Fruit fly (Drosophila melanogaster) whole organism, embryonic: ENCODE results near the gene Tg.

Experiments used
- Atf6 ChIP-seq: fragments of 200-800 bp; sonication (Bioruptor generic); IDR thresholded peaks from 2 replicates; pipeline ENCODE4 v1.3.6; 2022; ENCODE audit warnings: missing biosample characterization, missing genetic modification characterization
- Bdp1 ChIP-seq: fragments of 200-800 bp; sonication (Bioruptor generic); optimal IDR thresholded peaks from 3 replicates; lab custom pipeline; 2016; ENCODE audit warnings: missing biosample characterization, missing genetic modification characterization
- Bteb2 ChIP-seq: fragments of 200-800 bp; sonication (Bioruptor generic); optimal IDR thresholded peaks from 2 replicates; lab custom pipeline; 2016; ENCODE audit warnings: missing biosample characterization, missing genetic modification characterization
- C15 ChIP-seq: fragments of 200-800 bp; sonication (Bioruptor generic); IDR thresholded peaks from 3 replicates; pipeline ENCODE4 v1.3.6; 2022; ENCODE audit warnings: missing biosample characterization, missing genetic modification characterization
- CG10209 ChIP-seq: fragments of 200-800 bp; sonication (Bioruptor generic); optimal IDR thresholded peaks from 3 replicates; lab custom pipeline; 2017; ENCODE audit warnings: missing biosample characterization, mild to moderate bottlenecking, missing genetic modification characterization, missing genetic modification reagents
- CG10321 ChIP-seq: fragments of 200-800 bp; sonication (Bioruptor generic); IDR thresholded peaks from 2 replicates; pipeline ENCODE4 v1.3.6; 2022; ENCODE audit warnings: missing biosample characterization, missing genetic modification characterization
- CG12299 ChIP-seq: fragments of 200-800 bp; sonication (Bioruptor generic); optimal IDR thresholded peaks from 2 replicates; lab custom pipeline; 2018; ENCODE audit warnings: missing biosample characterization, mild to moderate bottlenecking, missing genetic modification characterization
- CG12391 ChIP-seq: fragments of 200-800 bp; sonication (Bioruptor generic); optimal IDR thresholded peaks from 3 replicates; lab custom pipeline; 2018; ENCODE audit warnings: missing biosample characterization, mild to moderate bottlenecking, missing genetic modification characterization, moderate library complexity
- CG12744 ChIP-seq: fragments of 200-800 bp; sonication (Bioruptor generic); optimal IDR thresholded peaks from 2 replicates; lab custom pipeline; 2016; ENCODE audit warnings: missing biosample characterization, missing genetic modification characterization
- CG13287 ChIP-seq: fragments of 200-800 bp; sonication (Bioruptor generic); IDR thresholded peaks from 2 replicates; pipeline ENCODE4 v1.3.6; 2022; ENCODE audit warnings: missing biosample characterization, missing genetic modification characterization; ENCODE audit not compliant: partially characterized antibody
- CG13624 ChIP-seq: fragments of 200-800 bp; sonication (Bioruptor generic); optimal IDR thresholded peaks from 2 replicates; lab custom pipeline; 2016; ENCODE audit warnings: missing biosample characterization, missing genetic modification characterization
- CG15269 ChIP-seq: fragments of 200-800 bp; sonication (Bioruptor generic); optimal IDR thresholded peaks from 2 replicates; lab custom pipeline; 2018; ENCODE audit warnings: missing biosample characterization, mild to moderate bottlenecking, missing genetic modification characterization, moderate library complexity
- CG15601 ChIP-seq: fragments of 200-800 bp; sonication (Bioruptor generic); optimal IDR thresholded peaks from 3 replicates; lab custom pipeline; 2019; ENCODE audit warnings: missing biosample characterization, mild to moderate bottlenecking, missing genetic modification characterization, moderate library complexity
- CG16815 ChIP-seq: fragments of 200-800 bp; sonication (Bioruptor generic); optimal IDR thresholded peaks from 3 replicates; lab custom pipeline; 2017; ENCODE audit warnings: missing biosample characterization, mild to moderate bottlenecking, missing genetic modification characterization
- CG17328 ChIP-seq: fragments of 200-800 bp; sonication (Bioruptor generic); IDR thresholded peaks from 2 replicates; pipeline ENCODE4 v1.3.6; 2022; ENCODE audit warnings: missing biosample characterization, missing genetic modification characterization
- CG17829 ChIP-seq: fragments of 200-800 bp; optimal IDR thresholded peaks from 2 replicates; lab custom pipeline; 2019; ENCODE audit warnings: missing biosample characterization, mild to moderate bottlenecking, missing genetic modification characterization, moderate library complexity
- CG18619 ChIP-seq: fragments of 200-800 bp; sonication (Bioruptor generic); optimal IDR thresholded peaks from 3 replicates; lab custom pipeline; 2017; ENCODE audit warnings: missing biosample characterization, mild to moderate bottlenecking, missing genetic modification characterization
- CG3163 ChIP-seq: fragments of 200-800 bp; sonication (Bioruptor generic); optimal IDR thresholded peaks from 3 replicates; lab custom pipeline; 2016; ENCODE audit warnings: missing biosample characterization, missing genetic modification characterization
- CG34376 ChIP-seq: fragments of 200-800 bp; sonication (Bioruptor generic); optimal IDR thresholded peaks from 2 replicates; lab custom pipeline; 2018; ENCODE audit warnings: missing biosample characterization, mild to moderate bottlenecking, missing genetic modification characterization
- CG34422 ChIP-seq: fragments of 200-800 bp; sonication (Bioruptor generic); IDR thresholded peaks from 3 replicates; pipeline ENCODE4 v1.3.6; 2022; ENCODE audit warnings: missing biosample characterization, missing genetic modification characterization
- CG5180 ChIP-seq: fragments of 200-800 bp; sonication (Bioruptor generic); optimal IDR thresholded peaks from 3 replicates; lab custom pipeline; 2017; ENCODE audit warnings: missing biosample characterization, missing genetic modification characterization, mild to moderate bottlenecking, moderate library complexity, missing genetic modification reagents
- CG9437 ChIP-seq: fragments of 200-800 bp; sonication (Bioruptor generic); optimal IDR thresholded peaks from 2 replicates; lab custom pipeline; 2018; ENCODE audit warnings: missing biosample characterization, mild to moderate bottlenecking, missing genetic modification characterization
- CG9817 ChIP-seq: fragments of 200-800 bp; sonication (Bioruptor generic); optimal IDR thresholded peaks from 2 replicates; lab custom pipeline; 2018; ENCODE audit warnings: missing biosample characterization, mild to moderate bottlenecking, missing genetic modification characterization, moderate library complexity
- CrebB ChIP-seq: fragments of 200-800 bp; sonication (Bioruptor generic); optimal IDR thresholded peaks from 3 replicates; lab custom pipeline; 2018; ENCODE audit warnings: missing biosample characterization, mild to moderate bottlenecking, missing genetic modification characterization
- Dbx ChIP-seq: fragments of 200-800 bp; sonication (Bioruptor generic); IDR thresholded peaks from 3 replicates; pipeline ENCODE4 v1.3.6; 2022; ENCODE audit warnings: missing biosample characterization, missing genetic modification characterization
- Dp ChIP-seq: fragments of 200-800 bp; sonication (Bioruptor generic); optimal IDR thresholded peaks from 2 replicates; lab custom pipeline; 2018; ENCODE audit warnings: missing biosample characterization, mild to moderate bottlenecking, missing genetic modification characterization, moderate library complexity
- ERR ChIP-seq: fragments of 200-800 bp; sonication (Bioruptor generic); optimal IDR thresholded peaks from 2 replicates; lab custom pipeline; 2016; ENCODE audit warnings: missing biosample characterization, missing genetic modification characterization
- Eip74EF ChIP-seq, 2 experiments: fragments of 200-800 bp in 1 of 2; fragments of >200 bp in 1 of 2; sonication (Bioruptor generic) in 1 of 2; optimal IDR thresholded peaks; 2 replicates each; lab custom pipeline; 2017 to 2019; ENCODE audit warnings: missing biosample characterization in 2 of 2, missing genetic modification characterization in 2 of 2, mild to moderate bottlenecking in 1 of 2, moderate library complexity in 1 of 2
- HLH3B ChIP-seq: fragments of 200-800 bp; sonication (Bioruptor generic); IDR thresholded peaks from 2 replicates; pipeline ENCODE4 v1.3.6; 2022; ENCODE audit warnings: missing biosample characterization, missing genetic modification characterization
- Max ChIP-seq: fragments of 200-800 bp; sonication (Bioruptor generic); optimal IDR thresholded peaks from 2 replicates; lab custom pipeline; 2016; ENCODE audit warnings: missing biosample characterization, mild to moderate bottlenecking, missing genetic modification characterization
- NfI ChIP-seq: fragments of 200-800 bp; sonication (Bioruptor generic); optimal IDR thresholded peaks from 3 replicates; lab custom pipeline; 2018; ENCODE audit warnings: missing biosample characterization, mild to moderate bottlenecking, missing genetic modification characterization, moderate library complexity
- Tbp ChIP-seq: fragments of >200 bp; optimal IDR thresholded peaks from 2 replicates; lab custom pipeline; 2018; ENCODE audit warnings: missing biosample characterization, missing genetic modification characterization
- abd-A ChIP-seq: fragments of 200-800 bp; sonication (Bioruptor generic); optimal IDR thresholded peaks from 3 replicates; lab custom pipeline; 2019; ENCODE audit warnings: missing biosample characterization, mild to moderate bottlenecking, missing genetic modification characterization, moderate library complexity
- al ChIP-seq: fragments of 200-800 bp; sonication (Bioruptor generic); IDR thresholded peaks from 2 replicates; pipeline ENCODE4 v1.3.6; 2022; ENCODE audit warnings: missing biosample characterization, missing genetic modification characterization
- bigmax ChIP-seq: fragments of 200-800 bp; sonication (Bioruptor generic); optimal IDR thresholded peaks from 2 replicates; lab custom pipeline; 2018; ENCODE audit warnings: missing biosample characterization, mild to moderate bottlenecking, missing genetic modification characterization
- crc ChIP-seq: fragments of 200-800 bp; sonication (Bioruptor generic); optimal IDR thresholded peaks from 2 replicates; lab custom pipeline; 2016; ENCODE audit warnings: missing biosample characterization, missing genetic modification characterization
- da ChIP-seq: fragments of 200-800 bp; sonication (Bioruptor generic); optimal IDR thresholded peaks from 2 replicates; lab custom pipeline; 2016; ENCODE audit warnings: missing biosample characterization, missing genetic modification characterization
- dmrt11E ChIP-seq: fragments of 200-800 bp; sonication (Bioruptor generic); optimal IDR thresholded peaks from 3 replicates; lab custom pipeline; 2018; ENCODE audit warnings: missing biosample characterization, mild to moderate bottlenecking, missing genetic modification characterization, moderate library complexity
- hkb ChIP-seq, 2 experiments: fragments of 200-800 bp in 1 of 2; fragments of >200 bp in 1 of 2; sonication (Bioruptor generic) in 1 of 2; IDR thresholded peaks in 1 of 2; optimal IDR thresholded peaks in 1 of 2; 2 replicates each; pipeline versions ENCODE4 v1.3.6 to Lab custom; 2017 to 2022; ENCODE audit warnings: missing biosample characterization in 1 of 2, missing genetic modification characterization in 1 of 2
- luna ChIP-seq: fragments of 200-800 bp; sonication (Bioruptor generic); optimal IDR thresholded peaks from 2 replicates; lab custom pipeline; 2016; ENCODE audit warnings: missing biosample characterization, missing genetic modification characterization
- odd ChIP-seq: fragments of 200-800 bp; sonication (Bioruptor generic); optimal IDR thresholded peaks from 2 replicates; lab custom pipeline; 2017; ENCODE audit warnings: missing biosample characterization, mild to moderate bottlenecking, missing genetic modification characterization
- rib ChIP-seq: fragments of 200-800 bp; sonication (Bioruptor generic); IDR thresholded peaks from 2 replicates; pipeline ENCODE4 v1.3.6; 2022; ENCODE audit warnings: missing biosample characterization, missing genetic modification characterization
- sima ChIP-seq: fragments of 200-800 bp; sonication (Bioruptor generic); optimal IDR thresholded peaks from 2 replicates; lab custom pipeline; 2016; ENCODE audit warnings: missing biosample characterization, missing genetic modification characterization
- sqz ChIP-seq: fragments of 200-800 bp; sonication (Bioruptor generic); optimal IDR thresholded peaks from 3 replicates; lab custom pipeline; 2018; ENCODE audit warnings: missing biosample characterization, mild to moderate bottlenecking, missing genetic modification characterization
- tup ChIP-seq: fragments of 200-800 bp; sonication (Bioruptor generic); optimal IDR thresholded peaks from 2 replicates; lab custom pipeline; 2016; ENCODE audit warnings: missing biosample characterization, mild to moderate bottlenecking, missing genetic modification characterization, moderate library complexity
- unc-4 ChIP-seq: fragments of 200-800 bp; sonication (Bioruptor generic); IDR thresholded peaks from 2 replicates; pipeline ENCODE4 v1.3.6; 2022; ENCODE audit warnings: missing biosample characterization, missing genetic modification characterization; ENCODE audit not compliant: partially characterized antibody
- unpg ChIP-seq: fragments of 200-800 bp; sonication (Bioruptor generic); optimal IDR thresholded peaks from 3 replicates; lab custom pipeline; 2018; ENCODE audit warnings: missing biosample characterization, mild to moderate bottlenecking, missing genetic modification characterization, moderate library complexity
- vvl ChIP-seq: fragments of 200-800 bp; sonication (Bioruptor generic); IDR thresholded peaks from 2 replicates; pipeline ENCODE4 v1.3.6; 2022; ENCODE audit warnings: missing biosample characterization, missing genetic modification characterization

Gene Tg

dm6 chr2L:8042645-8043281, 31.6 kb downstream of the Tg start, which contains the start of gene RpL36A (continued):
- TF ChIP-seq unpg (peak; percentile 64), luna (GFP tag; lab: Kevin White, UChicago) (peak; percentile 39), CG17328 (GFP tag; lab: Robert Waterston, UW) (peak; percentile 63), CG9437 (GFP tag; lab: Kevin White, UChicago) (peak; percentile 65), rib (GFP tag; lab: Robert Waterston, UW) (no peak), Bdp1 (GFP tag; lab: Kevin White, UChicago) (peak; percentile 41), C15 (GFP tag; lab: Robert Waterston, UW) (0 out of 3 replicates have a peak, but pooled peaks have one; percentile 11), vvl (GFP tag; lab: Robert Waterston, UW) (peak; percentile 74), hkb (optimal IDR thresholded peaks at IDR 0.05; lab: Kevin White, UChicago) (no peak), hkb (GFP tag; IDR thresholded peaks at IDR 0.05; lab: Robert Waterston, UW) (peak; percentile 65), sqz (no peak), unc-4 (GFP tag; lab: Robert Waterston, UW) (peak; percentile 73), al (GFP tag; lab: Robert Waterston, UW) (0 out of 2 replicates have a peak, but pooled peaks have one; percentile 23), Max (GFP tag; lab: Kevin White, UChicago) (peak; percentile 20), CG13624 (peak; percentile 60), CG16815 (GFP tag; lab: Kevin White, UChicago) (no peak), abd-A (tag; lab: Kevin White, UChicago) (no peak), odd (GFP tag; lab: Kevin White, UChicago) (no peak), ERR (GFP tag; lab: Kevin White, UChicago) (peak; percentile 37), crc (GFP tag; lab: Kevin White, UChicago) (peak; percentile 21), CG9817 (peak; percentile 57), NfI (GFP tag; lab: Kevin White, UChicago) (peak; percentile 83), HLH3B (GFP tag; lab: Robert Waterston, UW) (0 out of 2 replicates have a peak, but pooled peaks have one; percentile 36), Tbp (GFP tag; lab: Kevin White, UChicago) (no peak), Dp (GFP tag; lab: Kevin White, UChicago) (peak; percentile 22), CG3163 (GFP tag; lab: Kevin White, UChicago) (peak; percentile 34), Bteb2 (GFP tag; lab: Kevin White, UChicago) (peak; percentile 43), Eip74EF (GFP tag; optimal IDR thresholded peaks at IDR 0.05; lab: Kevin White, UChicago) (no peak), CG5180 (GFP tag; lab: Kevin White, UChicago) (no peak), CrebB (tag; lab: Kevin White, UChicago) (peak; percentile 84), CG15269 (no peak), CG15601 (tag; lab: Kevin White, UChicago) (peak; percentile 54), CG13287 (GFP tag; lab: Robert Waterston, UW) (peak; percentile 78), dmrt11E (tag; lab: Kevin White, UChicago) (peak; percentile 35), sima (GFP tag; lab: Kevin White, UChicago) (no peak), Atf6 (GFP tag; lab: Robert Waterston, UW) (peak; percentile 44; the same call in 1 of the 2 replicates), CG18619 (GFP tag; lab: Kevin White, UChicago) (peak; percentile 70), CG10209 (GFP tag; lab: Kevin White, UChicago) (peak; percentile 42), tup (GFP tag; lab: Kevin White, UChicago) (no peak), CG17829 (peak; percentile 10), CG34422 (0 out of 3 replicates have a peak, but pooled peaks have one; percentile 39), CG12744 (GFP tag; lab: Kevin White, UChicago) (peak; percentile 46), Dbx (peak; percentile 67; the same call in 2 of the 3 replicates), CG12299 (tag; lab: Kevin White, UChicago) (peak; percentile 50), bigmax (GFP tag; lab: Kevin White, UChicago) (peak; percentile 4), CG34376 (GFP tag; lab: Kevin White, UChicago) (peak; percentile 85), CG10321 (GFP tag; lab: Robert Waterston, UW) (no peak), da (GFP tag; lab: Kevin White, UChicago) (peak; percentile 35), CG12391 (tag; lab: Kevin White, UChicago) (peak; percentile 69)
